Fruit fly (Drosophila melanogaster): Measurements from ENCODE around the gene Mur11Da.

The Mur11Da gene

dm6 chrX:12939951-12940350 is 27.7 kb upstream of the Mur11Da start (continued):
- TF ChIP-seq Spps (tag; optimal IDR thresholded peaks at IDR 0.05): no peak
- TF ChIP-seq lov (optimal IDR thresholded peaks at IDR 0.05): no peak
- TF ChIP-seq lov (GFP tag; IDR thresholded peaks at IDR 0.05): 0 out of 3 replicates have a peak, but pooled peaks have one; percentile 41
- TF ChIP-seq zf30C (GFP tag; optimal IDR thresholded peaks at IDR 0.05): peak; percentile 61
- TF ChIP-seq CG14710 (tag; optimal IDR thresholded peaks at IDR 0.05): peak; percentile 30
- 0 out of 2 replicates have a peak, but pooled peaks have one; percentile 9 for TF ChIP-seq E2f1 (GFP tag; IDR thresholded peaks at IDR 0.05)
- TF ChIP-seq CG9797 (GFP tag; optimal IDR thresholded peaks at IDR 0.05): no peak
- peak; percentile 7 for TF ChIP-seq tin (GFP tag; optimal IDR thresholded peaks at IDR 0.05)
- peak; percentile 16 for TF ChIP-seq CG7839 (tag; optimal IDR thresholded peaks at IDR 0.05)
- no peak for TF ChIP-seq Dbx (GFP tag; IDR thresholded peaks at IDR 0.05)
- TF ChIP-seq PHDP (tag; optimal IDR thresholded peaks at IDR 0.05): no peak
- no peak for TF ChIP-seq her (GFP tag; optimal IDR thresholded peaks at IDR 0.05)
- no peak for TF ChIP-seq wor (GFP tag; IDR thresholded peaks at IDR 0.05)
- no peak for TF ChIP-seq sna (GFP tag; IDR thresholded peaks at IDR 0.05; ENCODE audit: partially characterized antibody)
- TF ChIP-seq CG10979 (tag; optimal IDR thresholded peaks at IDR 0.05): peak; percentile 49
- peak; percentile 29 for TF ChIP-seq CG12391 (tag; optimal IDR thresholded peaks at IDR 0.05)
- peak; percentile 1 for TF ChIP-seq Blimp-1 (GFP tag; optimal IDR thresholded peaks at IDR 0.05)
- no peak for TF ChIP-seq CG10209 (GFP tag; optimal IDR thresholded peaks at IDR 0.05)
- TF ChIP-seq caup (GFP tag; optimal IDR thresholded peaks at IDR 0.05; ENCODE audit: severe bottlenecking): no peak
- TF ChIP-seq fd102C (GFP tag; optimal IDR thresholded peaks at IDR 0.05): peak; percentile 0
- TF ChIP-seq slou (GFP tag; optimal IDR thresholded peaks at IDR 0.05): no peak
- peak; percentile 6 for TF ChIP-seq tio (GFP tag; optimal IDR thresholded peaks at IDR 0.05)
- no peak for TF ChIP-seq Eip74EF (GFP tag; optimal IDR thresholded peaks at IDR 0.05)
- no peak for TF ChIP-seq danr (GFP tag; IDR thresholded peaks at IDR 0.05)
- peak; percentile 12 for TF ChIP-seq Chrac-16 (GFP tag; optimal IDR thresholded peaks at IDR 0.05)
- no peak for TF ChIP-seq br (optimal IDR thresholded peaks at IDR 0.05)
- no peak for TF ChIP-seq Tbp (GFP tag; optimal IDR thresholded peaks at IDR 0.05)
- TF ChIP-seq CG4424 (GFP tag; optimal IDR thresholded peaks at IDR 0.05): peak; percentile 18
- TF ChIP-seq ase (GFP tag; IDR thresholded peaks at IDR 0.05): no peak
- TF ChIP-seq Sry-β (GFP tag; optimal IDR thresholded peaks at IDR 0.05): no peak
- no peak for TF ChIP-seq stwl (tag; optimal IDR thresholded peaks at IDR 0.05)
- TF ChIP-seq Nf-YA (GFP tag; IDR thresholded peaks at IDR 0.05): no peak
- peak; percentile 7 for TF ChIP-seq CG18476 (GFP tag; optimal IDR thresholded peaks at IDR 0.05)
- peak; percentile 51 for TF ChIP-seq ara (GFP tag; IDR thresholded peaks at IDR 0.05)
- peak; percentile 47; the same call in 1 of the 3 replicates for TF ChIP-seq ci (GFP tag; IDR thresholded peaks at IDR 0.05)
- TF ChIP-seq CG2712 (tag; optimal IDR thresholded peaks at IDR 0.05): peak; percentile 45
- TF ChIP-seq Atf3 (GFP tag; optimal IDR thresholded peaks at IDR 0.05): no peak
- TF ChIP-seq CG8478 (optimal IDR thresholded peaks at IDR 0.05): no peak
- TF ChIP-seq prd (optimal IDR thresholded peaks at IDR 0.05): no peak
- peak; percentile 86 for TF ChIP-seq prd (GFP tag; IDR thresholded peaks at IDR 0.05)
- TF ChIP-seq chif (GFP tag; optimal IDR thresholded peaks at IDR 0.05): peak in 1 of 2 experiments; percentile 30
- peak; percentile 18 for TF ChIP-seq CG10267 (tag; optimal IDR thresholded peaks at IDR 0.05)
- no peak for TF ChIP-seq Ets97D (GFP tag; optimal IDR thresholded peaks at IDR 0.05)
- TF ChIP-seq Elba2 (GFP tag; optimal IDR thresholded peaks at IDR 0.05): peak; percentile 8
- no peak for TF ChIP-seq zfh1 (GFP tag; IDR thresholded peaks at IDR 0.05)
- TF ChIP-seq CG1024 (GFP tag; IDR thresholded peaks at IDR 0.05): no peak
- no peak for TF ChIP-seq CG2129 (GFP tag; IDR thresholded peaks at IDR 0.05; ENCODE audit: partially characterized antibody)
- peak in 1 of 3 experiments; percentile 44 for TF ChIP-seq lola (GFP tag; optimal IDR thresholded peaks at IDR 0.05)
- TF ChIP-seq CG17829 (tag; optimal IDR thresholded peaks at IDR 0.05): peak; percentile 17
- peak; percentile 14 for TF ChIP-seq CG7556 (GFP tag; optimal IDR thresholded peaks at IDR 0.05)
- TF ChIP-seq CG30431 (GFP tag; optimal IDR thresholded peaks at IDR 0.05): peak; percentile 4
- peak; percentile 69 for TF ChIP-seq zen (tag; optimal IDR thresholded peaks at IDR 0.05)
